Fruit fly (Drosophila melanogaster) Kc167 (cell line): ENCODE data around the gene CG7115.

ENCODE experiments used
- Myc ChIP-seq: fragments of >200 bp; optimal IDR thresholded peaks from 2 replicates; lab custom pipeline; 2017; ENCODE audit warnings: missing external identifiers
- Sin3A ChIP-seq: fragments of >200 bp; optimal IDR thresholded peaks from 2 replicates; lab custom pipeline; 2018; ENCODE audit warnings: missing external identifiers
- h ChIP-seq: fragments of >200 bp; optimal IDR thresholded peaks from 3 replicates; lab custom pipeline; 2018; ENCODE audit warnings: missing external identifiers
- insv ChIP-seq: fragments of >200 bp; optimal IDR thresholded peaks from 3 replicates; lab custom pipeline; 2018; ENCODE audit warnings: missing external identifiers
- psq ChIP-seq: fragments of >200 bp; optimal IDR thresholded peaks from 2 replicates; lab custom pipeline; 2017; ENCODE audit warnings: missing external identifiers

DNA sequence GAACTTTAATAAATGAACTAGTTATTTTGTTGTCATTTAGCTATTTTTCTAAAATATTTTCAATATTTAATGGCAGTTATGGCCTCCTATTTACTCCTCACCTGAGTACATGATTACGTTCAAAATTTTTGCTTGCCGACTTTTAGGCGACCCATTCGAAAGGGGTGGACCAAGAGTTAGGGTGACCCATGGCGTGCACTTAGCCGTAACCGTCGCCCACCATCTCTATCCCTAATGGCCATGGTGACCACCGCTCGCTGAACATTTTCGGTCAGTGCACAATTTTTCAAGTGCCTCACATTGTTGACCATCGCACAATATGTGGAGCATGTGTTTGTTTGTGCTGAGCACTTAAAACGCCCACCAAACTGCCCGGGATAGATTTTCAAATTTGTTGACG lies 49.1 kb upstream of the CG7115 start:
- TF ChIP-seq Myc (lab: Kevin White, UChicago) (no peak), insv (lab: Kevin White, UChicago) (no peak), psq (no peak), h (lab: Kevin White, UChicago) (no peak), Sin3A (no peak)
